Fruit fly (Drosophila melanogaster): ENCODE data around the gene CG17260.
A peak's percentile ranks its signal among the peaks of the same experiment; 100 is the strongest.

The CG17260 gene

DNA sequence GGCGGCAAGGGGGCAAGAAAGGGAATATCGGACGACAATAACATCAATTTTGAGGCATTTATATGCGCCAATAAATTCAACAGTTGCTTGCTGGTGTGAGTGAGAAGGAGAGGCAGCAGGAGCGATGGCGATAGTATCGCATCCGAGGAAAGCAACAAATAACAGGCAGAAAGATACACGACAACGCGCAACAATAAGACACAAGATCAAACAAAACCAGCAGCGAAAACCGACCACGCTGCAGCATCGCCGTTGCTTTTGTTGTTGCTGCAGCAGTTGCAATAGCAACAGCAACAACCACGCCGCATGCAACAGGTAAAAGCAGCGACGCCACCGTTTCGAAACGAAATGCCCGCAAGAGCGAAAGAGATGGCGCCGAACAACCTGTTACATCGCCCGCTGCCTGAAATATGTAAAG lies 36.5 kb upstream of the CG17260 start (continued):
- TF ChIP-seq Dll (GFP tag; IDR thresholded peaks at IDR 0.05; ENCODE audit: partially characterized antibody) (peak; percentile 54; the same call in 1 of the 4 replicates), CG2129 (GFP tag; IDR thresholded peaks at IDR 0.05; ENCODE audit: partially characterized antibody) (peak; percentile 31; the same call in 1 of the 2 replicates), CG1832 (GFP tag; optimal IDR thresholded peaks at IDR 0.05) (peak; percentile 43), Dp (GFP tag; optimal IDR thresholded peaks at IDR 0.05) (no peak), BEAF-32 (GFP tag; optimal IDR thresholded peaks at IDR 0.05) (peak; percentile 41), CG6175 (GFP tag; IDR thresholded peaks at IDR 0.05) (0 out of 3 replicates have a peak, but pooled peaks have one; percentile 30), crol (GFP tag; IDR thresholded peaks at IDR 0.05) (0 out of 2 replicates have a peak, but pooled peaks have one; percentile 29), fd102C (GFP tag; optimal IDR thresholded peaks at IDR 0.05) (no peak), pita (GFP tag; optimal IDR thresholded peaks at IDR 0.05) (no peak), CG11456 (GFP tag; IDR thresholded peaks at IDR 0.05) (no peak), CG30403 (GFP tag; optimal IDR thresholded peaks at IDR 0.05) (no peak), CG15011 (GFP tag; optimal IDR thresholded peaks at IDR 0.05) (no peak), CG34376 (GFP tag; optimal IDR thresholded peaks at IDR 0.05) (no peak), tll (GFP tag; optimal IDR thresholded peaks at IDR 0.05) (peak in 1 of 2 experiments; percentile 93), CG13624 (GFP tag; optimal IDR thresholded peaks at IDR 0.05) (no peak)

DNA sequence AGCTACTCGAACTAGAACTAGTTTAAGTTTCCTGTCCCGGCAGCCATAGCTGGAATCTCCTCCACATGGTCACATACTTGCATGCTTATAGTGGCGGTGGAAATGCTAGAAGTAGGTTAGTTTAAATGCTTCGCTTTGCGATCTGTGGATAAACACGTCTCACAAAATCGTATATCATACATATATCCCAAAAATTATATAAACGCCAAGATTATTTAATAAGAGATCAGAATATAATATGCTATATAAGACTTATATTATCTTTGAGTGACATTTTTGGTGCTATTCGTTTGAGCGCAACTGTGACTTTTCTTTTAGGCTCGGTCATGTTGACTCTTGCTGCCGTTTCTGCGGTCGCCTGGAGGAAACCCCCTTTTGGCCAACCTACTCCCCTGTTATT lies 35.1 kb upstream of the CG17260 start:
- TF ChIP-seq CG14667 (GFP tag; IDR thresholded peaks at IDR 0.05) (no peak), Sox102F (GFP tag; optimal IDR thresholded peaks at IDR 0.05) (peak; percentile 13), Xrp1 (GFP tag; IDR thresholded peaks at IDR 0.05) (peak; percentile 9; the same call in 1 of the 2 replicates), gem (tag; optimal IDR thresholded peaks at IDR 0.05) (peak; percentile 22), MBD-R2 (GFP tag; IDR thresholded peaks at IDR 0.05) (no peak), sens (GFP tag) (peak; percentile 50), CG13123 (GFP tag; optimal IDR thresholded peaks at IDR 0.05) (no peak), Ets65A (GFP tag) (peak; percentile 49)

DNA sequence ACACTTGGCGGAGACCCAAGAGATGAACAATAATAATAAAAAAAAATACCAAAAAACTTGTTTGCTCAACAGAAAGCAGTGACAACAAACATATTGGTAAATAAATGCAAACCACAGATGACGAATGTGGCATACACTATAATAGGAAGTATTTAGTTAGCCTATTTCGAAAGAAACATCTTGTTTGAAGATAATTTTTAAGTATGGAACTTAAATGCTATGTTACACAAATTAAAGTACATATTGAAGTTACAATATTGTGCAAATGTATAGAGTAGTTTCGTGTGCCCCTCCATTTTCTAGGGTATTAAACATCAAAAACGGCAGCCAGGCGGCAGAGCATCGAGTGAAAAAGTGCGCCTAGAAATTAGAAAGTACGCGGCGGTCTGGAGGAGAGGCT lies 33.6 kb upstream of the CG17260 start:
- TF ChIP-seq odd (GFP tag; optimal IDR thresholded peaks at IDR 0.05) (peak; percentile 51), CG31441 (GFP tag; IDR thresholded peaks at IDR 0.05) (peak; percentile 67), CG8924 (tag; optimal IDR thresholded peaks at IDR 0.05) (peak; percentile 65), slou (GFP tag; optimal IDR thresholded peaks at IDR 0.05) (no peak), slp2 (GFP tag; optimal IDR thresholded peaks at IDR 0.05) (no peak), Med (GFP tag) (peak; percentile 80), bcd (GFP tag; optimal IDR thresholded peaks at IDR 0.05) (peak; percentile 1), CG4404 (GFP tag; IDR thresholded peaks at IDR 0.05) (no peak), CG9727 (GFP tag; optimal IDR thresholded peaks at IDR 0.05) (no peak), CG13424 (tag; optimal IDR thresholded peaks at IDR 0.05) (peak; percentile 64), mld (GFP tag; IDR thresholded peaks at IDR 0.05; ENCODE audit: partially characterized antibody) (no peak), lmd (GFP tag; IDR thresholded peaks at IDR 0.05) (peak; percentile 54), tx (GFP tag; optimal IDR thresholded peaks at IDR 0.05) (no peak), CG12942 (GFP tag; optimal IDR thresholded peaks at IDR 0.05) (peak; percentile 25), MESR4 (GFP tag; optimal IDR thresholded peaks at IDR 0.05) (no peak), p53 (GFP tag; optimal IDR thresholded peaks at IDR 0.05) (no peak), dimm (GFP tag; IDR thresholded peaks at IDR 0.05) (no peak), Xrp1 (GFP tag; IDR thresholded peaks at IDR 0.05) (peak; percentile 40; the same call in 1 of the 2 replicates), Blimp-1 (GFP tag; optimal IDR thresholded peaks at IDR 0.05) (peak; percentile 77), wor (GFP tag; IDR thresholded peaks at IDR 0.05) (peak; percentile 49), gcm2 (GFP tag; optimal IDR thresholded peaks at IDR 0.05) (no peak), jumu (GFP tag; optimal IDR thresholded peaks at IDR 0.05) (no peak), bowl (GFP tag; IDR thresholded peaks at IDR 0.05) (no peak), CG18011 (GFP tag; optimal IDR thresholded peaks at IDR 0.05) (no peak), CG14014 (GFP tag; IDR thresholded peaks at IDR 0.05) (peak; percentile 8; the same call in 1 of the 2 replicates), Spps (tag; optimal IDR thresholded peaks at IDR 0.05) (no peak), eve (GFP tag; optimal IDR thresholded peaks at IDR 0.05) (no peak)

Measured in whole organism, embryonic.